Worm (Caenorhabditis elegans): Measurements from ENCODE around the gene cblc-1.
A peak's percentile ranks its signal among the peaks of the same experiment; 100 is the strongest.
"Not testable (repeated sequence)": the region's sequence is repeated elsewhere in the genome, so short reads cannot be mapped to it uniquely, and the experiment has no call there.

The cblc-1 gene

DNA sequence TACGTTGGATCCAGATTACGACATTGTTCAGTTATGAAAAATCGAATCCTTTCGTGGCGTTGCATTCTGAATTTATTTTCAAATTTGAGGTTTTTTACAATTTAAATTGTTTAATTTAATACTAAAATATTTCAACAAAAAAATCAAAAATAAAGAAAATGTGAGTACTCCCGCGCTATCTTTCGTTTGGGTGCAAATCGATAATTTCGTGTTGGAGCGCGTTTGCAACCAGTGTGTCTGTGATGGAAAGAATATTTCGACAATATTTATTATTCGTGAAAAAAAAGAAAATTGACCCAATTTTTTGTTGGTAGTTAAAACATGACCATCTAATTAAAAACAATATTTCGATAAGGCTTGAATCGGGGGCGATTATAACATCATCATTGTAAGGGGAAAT lies 38.9 kb downstream of the cblc-1 start, which contains the start of gene R05F9.9:
TSS of gene R05F9.9 (minus strand) at position 66 of the 400 bp plus-strand sequence.
- TF ChIP-seq ceh-16 (tag; optimal IDR thresholded peaks at IDR 0.05), result no peak
- no peak for TF ChIP-seq fkh-2 (tag; optimal IDR thresholded peaks at IDR 0.05)
- no peak for TF ChIP-seq aly-2 (tag; optimal IDR thresholded peaks at IDR 0.05)
- TF ChIP-seq ama-1 (optimal IDR thresholded peaks at IDR 0.05), result peak; percentile 85
- TF ChIP-seq nhr-76 (tag; optimal IDR thresholded peaks at IDR 0.05), result no peak
- TF ChIP-seq snpc-4 (tag; optimal IDR thresholded peaks at IDR 0.05), result no peak
- peak; percentile 64 for TF ChIP-seq elt-2 (tag; optimal IDR thresholded peaks at IDR 0.05)
- TF ChIP-seq fkh-10 (GFP tag; optimal IDR thresholded peaks at IDR 0.05), result no peak
- no peak for TF ChIP-seq egl-5 (tag; optimal IDR thresholded peaks at IDR 0.05)
- TF ChIP-seq ztf-11 (tag; optimal IDR thresholded peaks at IDR 0.05), result no peak
- TF ChIP-seq eor-1 (tag; optimal IDR thresholded peaks at IDR 0.05), result no peak
- TF ChIP-seq mdl-1 (tag; optimal IDR thresholded peaks at IDR 0.05), result no peak
- peak; percentile 60 for TF ChIP-seq nfya-1 (tag; optimal IDR thresholded peaks at IDR 0.05; ENCODE audit: insufficient read depth)
- TF ChIP-seq ceh-28 (tag; optimal IDR thresholded peaks at IDR 0.05), result peak; percentile 52
- TF ChIP-seq jun-1 (tag; optimal IDR thresholded peaks at IDR 0.05), result no peak
- no peak for TF ChIP-seq skn-1 (tag; optimal IDR thresholded peaks at IDR 0.05)
- TF ChIP-seq lin-15B (tag; optimal IDR thresholded peaks at IDR 0.05), result peak; percentile 33
- TF ChIP-seq nhr-25 (tag; optimal IDR thresholded peaks at IDR 0.05), result peak; percentile 45
- no peak for TF ChIP-seq nhr-23 (tag; optimal IDR thresholded peaks at IDR 0.05)
- TF ChIP-seq nhr-12 (tag; optimal IDR thresholded peaks at IDR 0.05), result no peak
- TF ChIP-seq fos-1 (tag; optimal IDR thresholded peaks at IDR 0.05), result no peak
- TF ChIP-seq pha-4 (tag; optimal IDR thresholded peaks at IDR 0.05), result peak; percentile 69
- TF ChIP-seq unc-62 (GFP tag; optimal IDR thresholded peaks at IDR 0.05), result no peak
- TF ChIP-seq ceh-82 (tag; optimal IDR thresholded peaks at IDR 0.05), result no peak
- no peak for TF ChIP-seq nhr-77 (tag; optimal IDR thresholded peaks at IDR 0.05)
- no peak for TF ChIP-seq zag-1 (tag; optimal IDR thresholded peaks at IDR 0.05)
- TF ChIP-seq nhr-11 (tag; optimal IDR thresholded peaks at IDR 0.05), result no peak

DNA sequence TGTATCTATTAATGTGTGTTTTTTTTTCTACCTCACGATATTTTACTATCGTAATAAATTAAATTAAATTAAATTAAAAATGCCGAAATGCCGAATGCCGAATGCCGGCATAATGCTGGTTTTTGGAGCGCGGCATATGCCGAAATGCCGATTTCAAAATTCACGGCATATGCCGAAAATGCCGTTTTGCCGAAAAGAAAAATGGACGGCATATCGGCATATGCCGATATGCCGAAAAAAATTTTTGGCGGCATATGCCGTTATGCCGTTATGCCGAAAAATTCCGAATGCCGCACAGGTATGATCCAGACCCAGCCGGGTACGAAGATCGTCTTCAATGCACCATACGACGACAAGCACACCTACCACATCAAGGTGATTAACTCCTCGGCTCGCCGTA lies 42.4 kb downstream of the cblc-1 start, which contains the start of gene msp-32:
TSS of gene msp-32 (plus strand) at position 301 of the 400 bp plus-strand sequence.
- not testable (repeated sequence) for TF ChIP-seq pha-4, jun-1, ceh-9 (tag; optimal IDR thresholded peaks at IDR 0.05)

DNA sequence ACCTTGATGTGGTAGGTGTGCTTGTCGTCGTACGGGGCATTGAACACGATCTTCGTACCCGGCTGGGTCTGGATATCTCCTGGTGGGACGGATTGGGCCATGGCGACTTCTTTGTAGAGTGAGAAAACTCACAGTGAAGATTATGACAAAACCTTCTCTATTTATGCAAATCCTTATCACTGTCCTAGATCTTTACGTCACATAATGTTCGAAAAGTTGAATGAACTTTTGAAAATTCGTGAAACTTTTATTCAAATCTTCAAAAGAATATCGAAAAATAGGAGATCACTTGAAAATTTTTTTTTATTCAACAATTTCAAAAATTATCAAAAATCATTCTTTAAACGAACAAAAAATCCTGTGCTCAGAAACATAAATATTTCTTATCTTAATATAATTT lies 48.4 kb downstream of the cblc-1 start, which contains the start of gene msp-33:
TSS of gene msp-33 (minus strand) at position 101 of the 400 bp plus-strand sequence.
- TF ChIP-seq jun-1 (tag; optimal IDR thresholded peaks at IDR 0.05), result no peak
- TF ChIP-seq daf-12 (tag; optimal IDR thresholded peaks at IDR 0.05), result no peak
- no peak for TF ChIP-seq nhr-12 (tag; optimal IDR thresholded peaks at IDR 0.05)
- no peak for TF ChIP-seq egl-27 (tag; optimal IDR thresholded peaks at IDR 0.05)
- TF ChIP-seq aly-2 (tag; optimal IDR thresholded peaks at IDR 0.05), result no peak
- no peak for TF ChIP-seq nhr-77 (tag; optimal IDR thresholded peaks at IDR 0.05)
- no peak for TF ChIP-seq nhr-76 (tag; optimal IDR thresholded peaks at IDR 0.05)
- no peak for TF ChIP-seq fkh-2 (tag; optimal IDR thresholded peaks at IDR 0.05)
- TF ChIP-seq unc-39 (tag; optimal IDR thresholded peaks at IDR 0.05), result no peak

DNA sequence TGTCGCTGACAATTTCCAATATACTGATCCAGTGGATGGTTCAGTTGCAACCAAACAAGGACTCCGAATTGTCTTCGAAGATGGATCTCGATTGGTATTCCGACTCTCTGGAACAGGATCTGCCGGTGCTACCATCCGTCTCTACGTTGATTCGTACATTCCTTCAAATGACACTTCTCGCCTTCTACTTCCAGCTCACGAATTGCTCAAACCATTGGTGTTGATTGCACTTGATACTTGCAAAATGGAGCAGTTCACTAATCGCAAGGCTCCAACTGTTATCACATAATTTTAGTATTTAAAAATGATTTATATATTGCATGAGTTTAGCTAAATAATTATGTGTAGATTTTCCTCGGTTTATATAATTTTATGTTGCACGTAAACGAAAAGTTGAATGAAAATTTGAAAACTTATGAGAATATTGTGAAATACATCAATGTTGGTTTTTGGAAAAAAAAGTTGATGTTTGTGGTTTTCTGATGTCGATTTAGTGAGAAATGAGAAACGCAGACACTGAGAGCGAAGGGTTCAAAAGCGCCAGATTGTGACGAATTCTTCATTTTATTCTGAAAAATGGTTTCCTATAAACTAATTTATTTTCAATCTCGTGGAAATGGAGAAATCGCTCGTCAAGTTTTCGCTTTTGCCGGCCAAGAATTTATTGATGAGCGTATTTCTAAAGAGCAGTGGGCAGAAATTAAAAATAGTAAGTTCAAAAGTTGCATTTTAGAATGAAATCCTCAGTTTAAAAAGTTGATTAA lies 49.8 kb downstream of the cblc-1 start, which contains the start of gene gst-9:
TSS of gene gst-9 (plus strand) at position 574 of the 764 bp plus-strand sequence.
- TF ChIP-seq ceh-28 (tag; optimal IDR thresholded peaks at IDR 0.05) (no peak), fkh-10 (GFP tag; optimal IDR thresholded peaks at IDR 0.05) (no peak), nhr-237 (tag; optimal IDR thresholded peaks at IDR 0.05) (no peak), nfya-1 (tag; optimal IDR thresholded peaks at IDR 0.05; ENCODE audit: insufficient read depth) (peak; percentile 34), tbx-2 (tag; optimal IDR thresholded peaks at IDR 0.05) (peak; percentile 25), ama-1 (optimal IDR thresholded peaks at IDR 0.05) (peak; percentile 89), unc-39 (tag; optimal IDR thresholded peaks at IDR 0.05) (no peak), zag-1 (tag; optimal IDR thresholded peaks at IDR 0.05) (no peak), nhr-43 (tag; optimal IDR thresholded peaks at IDR 0.05; ENCODE audit: poor library complexity, severe bottlenecking) (peak; percentile 79), fkh-2 (tag; optimal IDR thresholded peaks at IDR 0.05) (no peak), elt-2 (tag; optimal IDR thresholded peaks at IDR 0.05) (peak; percentile 67), nhr-25 (tag; optimal IDR thresholded peaks at IDR 0.05) (peak; percentile 50), pha-4 (tag; optimal IDR thresholded peaks at IDR 0.05) (peak; percentile 39)

All from whole organism, L3 larva.